Worm (Caenorhabditis elegans): ENCODE results near the gene abcx-1.

ce11 chrII:6523940-6524339 lies 8.0 kb upstream of the abcx-1 start:
- no peak for TF ChIP-seq ceh-22 (tag; optimal IDR thresholded peaks at IDR 0.05)
- TF ChIP-seq fkh-10 (GFP tag; optimal IDR thresholded peaks at IDR 0.05), result no peak
